Worm (Caenorhabditis elegans): ENCODE data around the gene rbc-1.

The rbc-1 gene

DNA sequence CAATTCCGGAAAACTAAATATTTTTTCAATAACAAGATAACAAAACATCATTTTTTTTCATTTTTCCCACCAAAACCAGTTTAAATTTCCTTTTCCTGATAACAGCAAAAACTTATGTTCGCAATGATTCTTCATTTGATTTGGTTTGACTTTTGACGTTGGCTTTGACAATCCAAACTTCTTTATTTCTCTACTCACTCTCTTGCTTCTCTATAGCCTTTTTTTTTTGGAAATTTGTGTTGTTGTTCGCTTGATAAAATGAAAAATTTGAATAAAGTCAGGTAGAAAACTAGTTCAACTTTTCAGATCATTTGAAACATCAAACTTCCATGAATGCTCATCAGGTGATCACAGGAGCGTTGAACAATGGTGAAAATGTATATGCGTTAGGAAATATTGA lies at the start of gene rbc-1:
rbc-1 (plus strand) TSS at position 301 of the 400 bp plus-strand sequence.
- TF ChIP-seq fkh-10 (GFP tag; optimal IDR thresholded peaks at IDR 0.05) (no peak), pha-2 (tag; optimal IDR thresholded peaks at IDR 0.05) (no peak)

DNA sequence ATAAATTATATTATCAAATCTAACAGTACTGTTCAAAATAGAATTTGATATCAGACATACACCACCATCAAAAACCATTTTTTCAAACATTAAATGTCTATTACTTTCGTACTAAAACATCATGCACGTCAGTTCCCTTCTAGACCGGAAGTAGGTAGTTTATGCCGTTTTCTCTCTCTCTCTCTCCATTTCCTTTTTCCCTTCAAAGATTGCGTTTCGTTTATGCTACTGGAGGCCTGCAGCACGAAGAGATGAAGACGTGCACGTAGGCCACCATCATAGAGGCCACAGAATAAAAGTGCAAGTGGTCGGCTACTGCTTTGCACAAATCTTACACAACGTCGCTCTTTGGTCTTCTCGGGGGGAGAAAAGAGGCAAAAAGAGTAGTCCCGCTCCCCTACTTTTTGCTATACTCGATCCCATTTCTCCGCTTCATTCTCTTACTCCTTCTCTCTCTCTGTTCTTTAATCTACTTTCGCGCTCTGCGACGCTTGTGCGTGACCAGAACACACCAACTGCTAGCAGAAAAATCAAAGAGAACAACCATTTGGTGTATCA lies 49.7 kb upstream of the rbc-1 start:
- no peak for TF ChIP-seq tbx-7 (tag; optimal IDR thresholded peaks at IDR 0.05)
- TF ChIP-seq gmeb-2 (tag; optimal IDR thresholded peaks at IDR 0.05) = no peak
- no peak for TF ChIP-seq ttx-3 (tag; optimal IDR thresholded peaks at IDR 0.05)
- TF ChIP-seq Y22D7AL.16 (tag; optimal IDR thresholded peaks at IDR 0.05) = no peak
- TF ChIP-seq pqm-1 (tag; optimal IDR thresholded peaks at IDR 0.05) = no peak
- no peak for TF ChIP-seq C38D4.7 (GFP tag; optimal IDR thresholded peaks at IDR 0.05)
- TF ChIP-seq rnt-1 (tag; optimal IDR thresholded peaks at IDR 0.05) = peak; percentile 2
- no peak for TF ChIP-seq hlh-30 (tag; optimal IDR thresholded peaks at IDR 0.05; ENCODE audit: insufficient read depth)
- no peak for TF ChIP-seq T23F11.4 (GFP tag; optimal IDR thresholded peaks at IDR 0.05)
- no peak for TF ChIP-seq ceh-45 (GFP tag; IDR thresholded peaks at IDR 0.05)
- peak; percentile 11 for TF ChIP-seq ceh-31 (tag; optimal IDR thresholded peaks at IDR 0.05)
- TF ChIP-seq ceh-30 (tag; optimal IDR thresholded peaks at IDR 0.05) = no peak
- TF ChIP-seq unc-3 (GFP tag; conservative IDR thresholded peaks at IDR 0.05) = no peak
- TF ChIP-seq unc-3 (tag; optimal IDR thresholded peaks at IDR 0.05) = no peak
- no peak for TF ChIP-seq ceh-6 (GFP tag; optimal IDR thresholded peaks at IDR 0.05)
- no peak for TF ChIP-seq elt-2 (tag; optimal IDR thresholded peaks at IDR 0.05)
- TF ChIP-seq ama-1 (optimal IDR thresholded peaks at IDR 0.05) = no peak
- no peak for TF ChIP-seq mec-3 (tag; optimal IDR thresholded peaks at IDR 0.05; ENCODE audit: borderline replicate concordance)
- TF ChIP-seq pax-1 (tag; optimal IDR thresholded peaks at IDR 0.05) = no peak
- no peak for TF ChIP-seq ceh-48 (tag; optimal IDR thresholded peaks at IDR 0.05)
- TF ChIP-seq lin-11 (tag; optimal IDR thresholded peaks at IDR 0.05) = no peak
- TF ChIP-seq K09A11.1 (tag; optimal IDR thresholded peaks at IDR 0.05; ENCODE audit: insufficient read depth) = no peak
- TF ChIP-seq C08G9.2 (tag; optimal IDR thresholded peaks at IDR 0.05) = no peak
- no peak for TF ChIP-seq madf-2 (tag; optimal IDR thresholded peaks at IDR 0.05)
- no peak for TF ChIP-seq eyg-1 (tag; optimal IDR thresholded peaks at IDR 0.05)
- TF ChIP-seq ceh-24 (tag; optimal IDR thresholded peaks at IDR 0.05) = no peak
- no peak for TF ChIP-seq lim-6 (tag; optimal IDR thresholded peaks at IDR 0.05)
- no peak for TF ChIP-seq unc-86 (tag; optimal IDR thresholded peaks at IDR 0.05)
- peak; percentile 49 for TF ChIP-seq nfya-1 (tag; optimal IDR thresholded peaks at IDR 0.05)
- no peak for TF ChIP-seq ahr-1 (tag; optimal IDR thresholded peaks at IDR 0.05)
- no peak for TF ChIP-seq dmd-4 (tag; optimal IDR thresholded peaks at IDR 0.05; ENCODE audit: borderline replicate concordance)
- TF ChIP-seq pha-4 (tag; optimal IDR thresholded peaks at IDR 0.05) = no peak
- no peak for TF ChIP-seq che-1 (tag; optimal IDR thresholded peaks at IDR 0.05)
- TF ChIP-seq ceh-18 (tag; optimal IDR thresholded peaks at IDR 0.05) = peak; percentile 72
- peak; percentile 81 for TF ChIP-seq unc-42 (tag; optimal IDR thresholded peaks at IDR 0.05)
- TF ChIP-seq elt-4 (tag; optimal IDR thresholded peaks at IDR 0.05) = no peak
- TF ChIP-seq ets-4 (tag; optimal IDR thresholded peaks at IDR 0.05) = no peak
- TF ChIP-seq fkh-10 (GFP tag; optimal IDR thresholded peaks at IDR 0.05) = no peak
- no peak for TF ChIP-seq ceh-9 (tag; optimal IDR thresholded peaks at IDR 0.05)
- peak; percentile 25 for TF ChIP-seq ceh-34 (tag; optimal IDR thresholded peaks at IDR 0.05)
- peak; percentile 4 for TF ChIP-seq hlh-6 (tag; optimal IDR thresholded peaks at IDR 0.05)
- no peak for TF ChIP-seq pag-3 (tag; optimal IDR thresholded peaks at IDR 0.05; ENCODE audit: borderline replicate concordance)
- no peak for TF ChIP-seq fkh-6 (tag; optimal IDR thresholded peaks at IDR 0.05)
- no peak for TF ChIP-seq ceh-14 (tag; optimal IDR thresholded peaks at IDR 0.05)
- TF ChIP-seq unc-55 (GFP tag; optimal IDR thresholded peaks at IDR 0.05) = peak; percentile 1
- TF ChIP-seq tbx-2 (tag; optimal IDR thresholded peaks at IDR 0.05) = peak; percentile 67
- no peak for TF ChIP-seq K02D7.2 (tag; optimal IDR thresholded peaks at IDR 0.05)
- no peak for TF ChIP-seq F13H6.1 (tag; optimal IDR thresholded peaks at IDR 0.05)
- TF ChIP-seq dve-1 (tag; optimal IDR thresholded peaks at IDR 0.05) = no peak
- TF ChIP-seq ref-2 (tag; optimal IDR thresholded peaks at IDR 0.05) = no peak
- no peak for TF ChIP-seq nhr-232 (tag; optimal IDR thresholded peaks at IDR 0.05)

Data from whole organism, late embryonic.